Fruit fly (Drosophila melanogaster) whole organism, embryonic: Measurements from ENCODE around the gene meigo.

ENCODE experiments used
- Asciz ChIP-seq: fragments of 200-800 bp; sonication (Bioruptor generic); optimal IDR thresholded peaks from 2 replicates; lab custom pipeline; 2017; ENCODE audit warnings: missing biosample characterization, mild to moderate bottlenecking, missing genetic modification characterization, missing genetic modification reagents
- Bdp1 ChIP-seq: fragments of 200-800 bp; sonication (Bioruptor generic); optimal IDR thresholded peaks from 3 replicates; lab custom pipeline; 2016; ENCODE audit warnings: missing biosample characterization, missing genetic modification characterization
- C15 ChIP-seq: fragments of 200-800 bp; sonication (Bioruptor generic); IDR thresholded peaks from 3 replicates; pipeline ENCODE4 v1.3.6; 2022; ENCODE audit warnings: missing biosample characterization, missing genetic modification characterization
- CG10209 ChIP-seq: fragments of 200-800 bp; sonication (Bioruptor generic); optimal IDR thresholded peaks from 3 replicates; lab custom pipeline; 2017; ENCODE audit warnings: missing biosample characterization, mild to moderate bottlenecking, missing genetic modification characterization, missing genetic modification reagents
- CG11504 ChIP-seq: fragments of 200-800 bp; sonication (Bioruptor generic); optimal IDR thresholded peaks from 3 replicates; lab custom pipeline; 2019; ENCODE audit warnings: missing biosample characterization, mild to moderate bottlenecking, missing genetic modification characterization, moderate library complexity
- CG12104 ChIP-seq: fragments of 200-800 bp; sonication (Bioruptor generic); optimal IDR thresholded peaks from 3 replicates; lab custom pipeline; 2016; ENCODE audit warnings: missing biosample characterization, missing genetic modification characterization
- CG12744 ChIP-seq: fragments of 200-800 bp; sonication (Bioruptor generic); optimal IDR thresholded peaks from 2 replicates; lab custom pipeline; 2016; ENCODE audit warnings: missing biosample characterization, missing genetic modification characterization
- CG12769 ChIP-seq: fragments of 200-800 bp; sonication (Bioruptor generic); optimal IDR thresholded peaks from 2 replicates; lab custom pipeline; 2019; ENCODE audit warnings: missing biosample characterization, mild to moderate bottlenecking, missing genetic modification characterization, moderate library complexity
- CG13775 ChIP-seq: fragments of 200-800 bp; sonication (Bioruptor generic); optimal IDR thresholded peaks from 3 replicates; lab custom pipeline; 2017; ENCODE audit warnings: missing biosample characterization, mild to moderate bottlenecking, missing genetic modification characterization
- CG15073 ChIP-seq: fragments of 200-800 bp; sonication (Bioruptor generic); optimal IDR thresholded peaks from 2 replicates; lab custom pipeline; 2016; ENCODE audit warnings: missing biosample characterization, missing genetic modification characterization
- CG16779 ChIP-seq: fragments of 200-800 bp; sonication (Bioruptor generic); IDR thresholded peaks from 2 replicates; pipeline ENCODE4 v1.3.6; 2022; ENCODE audit warnings: missing biosample characterization, missing genetic modification characterization
- CG18262 ChIP-seq: fragments of 200-800 bp; optimal IDR thresholded peaks from 3 replicates; lab custom pipeline; 2019; ENCODE audit warnings: missing biosample characterization, mild to moderate bottlenecking, missing genetic modification characterization, moderate library complexity
- CG31365 ChIP-seq: fragments of 200-800 bp; sonication (Bioruptor generic); optimal IDR thresholded peaks from 2 replicates; lab custom pipeline; 2018; ENCODE audit warnings: missing biosample characterization, mild to moderate bottlenecking, missing genetic modification characterization
- CG43689 ChIP-seq: fragments of 200-800 bp; sonication (Bioruptor generic); IDR thresholded peaks from 2 replicates; pipeline ENCODE4 v1.3.6; 2022; ENCODE audit warnings: missing biosample characterization, missing genetic modification characterization
- CG6689 ChIP-seq: fragments of 200-800 bp; sonication (Bioruptor generic); IDR thresholded peaks from 2 replicates; pipeline ENCODE4 v1.3.6; 2022; ENCODE audit warnings: missing biosample characterization, missing genetic modification characterization
- CG7928 ChIP-seq: fragments of 200-800 bp; sonication (Bioruptor generic); optimal IDR thresholded peaks from 2 replicates; lab custom pipeline; 2017; ENCODE audit warnings: missing biosample characterization, mild to moderate bottlenecking, missing genetic modification characterization
- CG8388 ChIP-seq: fragments of 200-800 bp; sonication (Bioruptor generic); optimal IDR thresholded peaks from 2 replicates; lab custom pipeline; 2019; ENCODE audit warnings: missing biosample characterization, mild to moderate bottlenecking, missing genetic modification characterization, moderate library complexity
- CG8944 ChIP-seq: fragments of 200-800 bp; sonication (Bioruptor generic); optimal IDR thresholded peaks from 3 replicates; lab custom pipeline; 2016; ENCODE audit warnings: missing biosample characterization, missing genetic modification characterization
- CrebB ChIP-seq: fragments of 200-800 bp; sonication (Bioruptor generic); optimal IDR thresholded peaks from 3 replicates; lab custom pipeline; 2018; ENCODE audit warnings: missing biosample characterization, mild to moderate bottlenecking, missing genetic modification characterization
- D19B ChIP-seq: fragments of 200-800 bp; sonication (Bioruptor generic); optimal IDR thresholded peaks from 2 replicates; lab custom pipeline; 2017; ENCODE audit warnings: missing biosample characterization, mild to moderate bottlenecking, missing genetic modification characterization
- Dip2 ChIP-seq: fragments of 200-800 bp; sonication (Bioruptor generic); IDR thresholded peaks from 2 replicates; pipeline ENCODE4 v1.3.6; 2022; ENCODE audit warnings: missing biosample characterization, missing genetic modification characterization
- Dip3 ChIP-seq: fragments of 200-800 bp; sonication (Bioruptor generic); optimal IDR thresholded peaks from 3 replicates; lab custom pipeline; 2016; ENCODE audit warnings: missing biosample characterization, missing genetic modification characterization
- Jarid2 ChIP-seq: fragments of 200-800 bp; sonication (Bioruptor generic); optimal IDR thresholded peaks from 3 replicates; lab custom pipeline; 2017; ENCODE audit warnings: mild to moderate bottlenecking, missing biosample characterization, missing genetic modification reagents, missing genetic modification characterization
- Med ChIP-seq: fragments of 200-800 bp; sonication (Bioruptor generic); peaks from one replicate; lab custom pipeline; 2016; ENCODE audit warnings: missing biosample characterization, missing genetic modification characterization, mild to moderate bottlenecking, inconsistent platforms, moderate library complexity
- Myb ChIP-seq: fragments of 200-800 bp; sonication (Bioruptor generic); optimal IDR thresholded peaks from 2 replicates; lab custom pipeline; 2016; ENCODE audit warnings: missing biosample characterization, missing genetic modification characterization
- NC2α ChIP-seq: fragments of 200-800 bp; sonication (Bioruptor generic); optimal IDR thresholded peaks from 2 replicates; lab custom pipeline; 2016; ENCODE audit warnings: missing biosample characterization, missing genetic modification characterization
- Ptx1 ChIP-seq: fragments of 200-800 bp; sonication (Bioruptor generic); IDR thresholded peaks from 2 replicates; pipeline ENCODE4 v1.3.6; 2022; ENCODE audit warnings: missing biosample characterization, missing genetic modification characterization
- Rfx ChIP-seq: fragments of 200-800 bp; sonication (Bioruptor generic); IDR thresholded peaks from 2 replicates; pipeline ENCODE4 v1.3.6; 2022; ENCODE audit warnings: missing biosample characterization, missing genetic modification characterization
- Trl ChIP-seq, 3 experiments: fragments of >200 bp in 2 of 3; fragments of 200-800 bp in 1 of 3; sonication (Bioruptor generic) in 1 of 3; optimal IDR thresholded peaks; 2 replicates in 1 of 3; 3 replicates in 2 of 3; lab custom pipeline; 2016 to 2017; ENCODE audit warnings: missing biosample characterization in 1 of 3, missing genetic modification characterization in 1 of 3
- ara ChIP-seq: fragments of 200-800 bp; sonication (Bioruptor generic); IDR thresholded peaks from 2 replicates; pipeline ENCODE4 v1.3.6; 2022; ENCODE audit warnings: missing biosample characterization, missing genetic modification characterization
- fd64A ChIP-seq: fragments of 200-800 bp; sonication (Bioruptor generic); optimal IDR thresholded peaks from 3 replicates; lab custom pipeline; 2018; ENCODE audit warnings: missing biosample characterization, mild to moderate bottlenecking, missing genetic modification characterization
- jumu ChIP-seq: fragments of 200-800 bp; sonication (Bioruptor generic); optimal IDR thresholded peaks from 3 replicates; lab custom pipeline; 2016; ENCODE audit warnings: missing biosample characterization, missing genetic modification characterization
- kah ChIP-seq: fragments of 200-800 bp; sonication (Bioruptor generic); optimal IDR thresholded peaks from 2 replicates; lab custom pipeline; 2018; ENCODE audit warnings: missing biosample characterization, mild to moderate bottlenecking, missing genetic modification characterization
- klu ChIP-seq: fragments of 200-800 bp; sonication (Bioruptor generic); IDR thresholded peaks from 2 replicates; pipeline ENCODE4 v1.3.6; 2022; ENCODE audit warnings: missing biosample characterization, missing genetic modification characterization
- kni ChIP-seq: fragments of 200-800 bp; sonication (Bioruptor generic); optimal IDR thresholded peaks from 3 replicates; lab custom pipeline; 2017; ENCODE audit warnings: mild to moderate bottlenecking, missing biosample characterization, missing genetic modification reagents, missing genetic modification characterization
- org-1 ChIP-seq: fragments of 200-800 bp; sonication (Bioruptor generic); optimal IDR thresholded peaks from 2 replicates; lab custom pipeline; 2017; ENCODE audit warnings: missing biosample characterization, missing genetic modification characterization
- p53 ChIP-seq: fragments of 200-800 bp; sonication (Bioruptor generic); optimal IDR thresholded peaks from 2 replicates; lab custom pipeline; 2016; ENCODE audit warnings: missing biosample characterization, missing genetic modification characterization
- pros ChIP-seq: fragments of 200-800 bp; sonication (Bioruptor generic); optimal IDR thresholded peaks from 3 replicates; lab custom pipeline; 2019; ENCODE audit warnings: missing biosample characterization, mild to moderate bottlenecking, missing genetic modification characterization, moderate library complexity
- psq ChIP-seq: fragments of 200-800 bp; sonication (Bioruptor generic); optimal IDR thresholded peaks from 2 replicates; lab custom pipeline; 2017; ENCODE audit warnings: missing biosample characterization, missing genetic modification characterization
- pum ChIP-seq: fragments of 200-800 bp; sonication (Bioruptor generic); optimal IDR thresholded peaks from 2 replicates; lab custom pipeline; 2016; ENCODE audit warnings: missing biosample characterization, missing genetic modification characterization
- pzg ChIP-seq: fragments of 200-800 bp; sonication (Bioruptor generic); optimal IDR thresholded peaks from 3 replicates; lab custom pipeline; 2018; ENCODE audit warnings: missing biosample characterization, mild to moderate bottlenecking, missing genetic modification characterization, moderate library complexity
- repo ChIP-seq: fragments of 200-800 bp; sonication (Bioruptor generic); optimal IDR thresholded peaks from 2 replicates; lab custom pipeline; 2016; ENCODE audit warnings: missing biosample characterization, missing genetic modification characterization
- schlank ChIP-seq: fragments of 200-800 bp; sonication (Bioruptor generic); optimal IDR thresholded peaks from 2 replicates; lab custom pipeline; 2018; ENCODE audit warnings: missing biosample characterization, mild to moderate bottlenecking, missing genetic modification characterization
- shn ChIP-seq: fragments of 200-800 bp; sonication (Bioruptor generic); optimal IDR thresholded peaks from 3 replicates; lab custom pipeline; 2016; ENCODE audit warnings: missing biosample characterization, missing genetic modification characterization
- sim ChIP-seq: fragments of 200-800 bp; sonication (Bioruptor generic); IDR thresholded peaks from 2 replicates; pipeline ENCODE4 v1.3.6; 2022; ENCODE audit warnings: missing biosample characterization, missing genetic modification characterization
- slp2 ChIP-seq: fragments of 200-800 bp; sonication (Bioruptor generic); optimal IDR thresholded peaks from 2 replicates; lab custom pipeline; 2016; ENCODE audit warnings: missing biosample characterization, missing genetic modification characterization
- tap ChIP-seq: fragments of 200-800 bp; optimal IDR thresholded peaks from 3 replicates; lab custom pipeline; 2019; ENCODE audit warnings: missing biosample characterization, mild to moderate bottlenecking, missing genetic modification characterization, moderate library complexity
- unc-4 ChIP-seq: fragments of 200-800 bp; sonication (Bioruptor generic); IDR thresholded peaks from 2 replicates; pipeline ENCODE4 v1.3.6; 2022; ENCODE audit warnings: missing biosample characterization, missing genetic modification characterization; ENCODE audit not compliant: partially characterized antibody
- zf30C ChIP-seq: fragments of 200-800 bp; sonication (Bioruptor generic); optimal IDR thresholded peaks from 3 replicates; lab custom pipeline; 2018; ENCODE audit warnings: missing biosample characterization, mild to moderate bottlenecking, missing genetic modification characterization

Gene meigo

DNA sequence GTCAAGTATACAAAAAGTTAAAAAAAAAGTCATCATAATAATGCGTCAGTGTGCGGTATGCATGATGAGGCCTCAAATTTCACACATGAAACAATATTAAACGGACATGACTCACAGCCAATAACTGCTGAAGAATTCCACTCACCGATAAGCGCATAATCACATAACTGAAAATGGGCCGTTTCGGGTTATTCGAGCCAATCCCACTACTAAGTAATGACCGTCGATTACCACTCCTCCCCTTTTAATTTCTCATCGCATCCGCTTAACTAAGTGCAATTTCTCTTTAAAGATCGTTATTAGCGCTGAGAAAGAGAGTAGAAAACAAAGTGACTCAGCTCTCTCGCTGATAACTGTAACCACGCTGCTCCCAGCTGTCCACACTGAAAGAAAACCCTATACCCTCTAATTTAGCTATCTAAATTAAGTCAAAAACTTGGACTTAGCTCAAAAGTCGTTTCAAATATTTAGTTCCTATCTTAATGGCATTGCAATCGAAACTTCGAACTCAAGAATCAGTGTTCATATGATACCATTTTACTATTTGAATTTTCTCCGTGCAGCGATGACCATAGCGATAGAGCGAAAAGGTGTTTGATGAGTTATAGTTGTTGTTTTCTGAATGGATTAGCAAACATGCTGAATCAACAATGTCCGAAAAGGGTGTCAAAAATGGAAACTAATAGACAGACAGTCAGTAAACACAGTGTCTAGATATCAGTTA, 25.2 kb upstream of the meigo start (continued):
- peak; percentile 46 for TF ChIP-seq p53 (GFP tag; lab: Kevin White, UChicago)
- peak; percentile 61 for TF ChIP-seq CG8944 (GFP tag; lab: Kevin White, UChicago)
- peak; percentile 86 for TF ChIP-seq pum (GFP tag; lab: Kevin White, UChicago)
- TF ChIP-seq CG15073 (GFP tag; lab: Kevin White, UChicago) = no peak
- TF ChIP-seq sim (GFP tag; lab: Robert Waterston, UW) = peak; percentile 65; the same call in 1 of the 2 replicates
- no peak for TF ChIP-seq Jarid2 (GFP tag; lab: Kevin White, UChicago)
- peak; percentile 87 for TF ChIP-seq repo (GFP tag; lab: Kevin White, UChicago)
- TF ChIP-seq CG12744 = peak; percentile 92
- TF ChIP-seq klu (GFP tag; lab: Robert Waterston, UW) = peak; percentile 67
- peak; percentile 87 for TF ChIP-seq Dip3 (GFP tag; lab: Kevin White, UChicago)
- peak; percentile 72 for TF ChIP-seq CG13775 (GFP tag; lab: Kevin White, UChicago)
- peak; percentile 92 for TF ChIP-seq CG11504 (tag; lab: Kevin White, UChicago)
- TF ChIP-seq CG10209 (GFP tag; lab: Kevin White, UChicago) = peak; percentile 88
- TF ChIP-seq Myb (GFP tag; lab: Kevin White, UChicago) = peak; percentile 77
- TF ChIP-seq D19B (GFP tag; lab: Kevin White, UChicago) = peak; percentile 55
- no peak for TF ChIP-seq Dip2 (GFP tag; lab: Robert Waterston, UW)
- TF ChIP-seq jumu (GFP tag; lab: Kevin White, UChicago) = peak; percentile 90
- peak; percentile 94 for TF ChIP-seq CG12769
- TF ChIP-seq zf30C (GFP tag; lab: Kevin White, UChicago) = peak; percentile 88
- peak; percentile 60 for TF ChIP-seq CG12104 (GFP tag; lab: Kevin White, UChicago)
- TF ChIP-seq psq (GFP tag; lab: Kevin White, UChicago) = peak; percentile 61
- TF ChIP-seq ara (GFP tag; lab: Robert Waterston, UW) = peak; percentile 85
- TF ChIP-seq CG43689 = peak; percentile 65
- peak; percentile 89 for TF ChIP-seq CG18262 (tag; lab: Kevin White, UChicago)
- peak; percentile 72 for TF ChIP-seq schlank (tag; lab: Kevin White, UChicago)
- TF ChIP-seq unc-4 = no peak
- TF ChIP-seq org-1 (GFP tag; lab: Kevin White, UChicago) = peak; percentile 89
- peak; percentile 67 for TF ChIP-seq kni (GFP tag; lab: Kevin White, UChicago)
- peak; percentile 86 for TF ChIP-seq CrebB (tag; lab: Kevin White, UChicago)
- TF ChIP-seq shn (GFP tag; lab: Kevin White, UChicago) = peak; percentile 80
- no peak for TF ChIP-seq pros (GFP tag; lab: Kevin White, UChicago)
- peak; percentile 89 for TF ChIP-seq CG8388
- TF ChIP-seq CG31365 (tag; lab: Kevin White, UChicago) = peak; percentile 81
- TF ChIP-seq Med (GFP tag; lab: Kevin White, UChicago) = peak; percentile 99
- peak; percentile 86 for TF ChIP-seq Ptx1 (GFP tag; lab: Robert Waterston, UW)
- peak; percentile 88 for TF ChIP-seq fd64A
- TF ChIP-seq Rfx (GFP tag; lab: Robert Waterston, UW) = peak; percentile 94
- peak in 1 of 2 experiments; percentile 39 for TF ChIP-seq Trl (optimal IDR thresholded peaks at IDR 0.05; lab: Kevin White, UChicago)
- peak; percentile 88 for TF ChIP-seq Trl (GFP tag; optimal IDR thresholded peaks at IDR 0.05; lab: Kevin White, UChicago)
- peak; percentile 78 for TF ChIP-seq kah
- TF ChIP-seq Bdp1 (GFP tag; lab: Kevin White, UChicago) = peak; percentile 78
- peak; percentile 81 for TF ChIP-seq Asciz (GFP tag; lab: Kevin White, UChicago)
- peak; percentile 35 for TF ChIP-seq CG7928 (GFP tag; lab: Kevin White, UChicago)
- TF ChIP-seq pzg = no peak
- peak; percentile 90 for TF ChIP-seq tap
- peak; percentile 87 for TF ChIP-seq CG6689 (GFP tag; lab: Robert Waterston, UW)
- TF ChIP-seq slp2 = peak; percentile 86
- TF ChIP-seq NC2α (GFP tag; lab: Kevin White, UChicago) = peak; percentile 73
- 0 out of 3 replicates have a peak, but pooled peaks have one; percentile 50 for TF ChIP-seq C15 (GFP tag; lab: Robert Waterston, UW)
- peak; percentile 81 for TF ChIP-seq CG16779
